Fruit fly (Drosophila melanogaster): Measurements from ENCODE around the gene Hgsnat.

Hgsnat gene

dm6 chrX:4958872-4959271, 40.3 kb downstream of the Hgsnat start (continued):
- TF ChIP-seq CG32006 (GFP tag; optimal IDR thresholded peaks at IDR 0.05) (peak; percentile 78), eg (GFP tag; IDR thresholded peaks at IDR 0.05) (peak; percentile 63), CG11902 (GFP tag; optimal IDR thresholded peaks at IDR 0.05) (no peak), CG31627 (GFP tag; optimal IDR thresholded peaks at IDR 0.05) (no peak), Met (GFP tag; optimal IDR thresholded peaks at IDR 0.05) (peak; percentile 3), achi (GFP tag; optimal IDR thresholded peaks at IDR 0.05) (peak; percentile 44), dac (GFP tag; optimal IDR thresholded peaks at IDR 0.05) (peak; percentile 42), CG3919 (GFP tag; optimal IDR thresholded peaks at IDR 0.05) (peak; percentile 24), Hr39 (GFP tag; optimal IDR thresholded peaks at IDR 0.05) (no peak), pdm3 (GFP tag; optimal IDR thresholded peaks at IDR 0.05) (peak; percentile 24), Sox14 (GFP tag; optimal IDR thresholded peaks at IDR 0.05) (peak; percentile 54)

dm6 chrX:4961028-4961427, 42.5 kb downstream of the Hgsnat start, which contains the start of gene CG15468:
TSS of gene CG15468 (minus strand) at chrX:4961128.
- TF ChIP-seq CG1621 (tag; optimal IDR thresholded peaks at IDR 0.05) = no peak
- peak; percentile 35 for TF ChIP-seq Eip78C (GFP tag)

- peak; percentile 24 for TF ChIP-seq Lpt (GFP tag; optimal IDR thresholded peaks at IDR 0.05)
- peak; percentile 37 for TF ChIP-seq CG3919 (GFP tag; optimal IDR thresholded peaks at IDR 0.05)
- no peak for TF ChIP-seq CG10669 (GFP tag; optimal IDR thresholded peaks at IDR 0.05)
- TF ChIP-seq Hr39 (GFP tag; optimal IDR thresholded peaks at IDR 0.05) = no peak
- no peak for TF ChIP-seq Gug (GFP tag; IDR thresholded peaks at IDR 0.05)
- peak; percentile 53; the same call in 1 of the 3 replicates for TF ChIP-seq eg (GFP tag; IDR thresholded peaks at IDR 0.05)
- TF ChIP-seq Sox102F (GFP tag; optimal IDR thresholded peaks at IDR 0.05) = no peak
- peak; percentile 46 for TF ChIP-seq Eip78C (GFP tag)
- peak; percentile 39 for TF ChIP-seq Hr4 (GFP tag; optimal IDR thresholded peaks at IDR 0.05)
- peak; percentile 9 for TF ChIP-seq CG4318 (GFP tag; optimal IDR thresholded peaks at IDR 0.05)
- no peak for TF ChIP-seq spab (GFP tag; optimal IDR thresholded peaks at IDR 0.05)
- peak; percentile 48; the same call in 2 of the 3 replicates for TF ChIP-seq CG8119 (GFP tag; IDR thresholded peaks at IDR 0.05)
- TF ChIP-seq fd59A (GFP tag; optimal IDR thresholded peaks at IDR 0.05) = no peak
- peak; percentile 7 for TF ChIP-seq dac (GFP tag; optimal IDR thresholded peaks at IDR 0.05)
- no peak for TF ChIP-seq CG11902 (GFP tag; optimal IDR thresholded peaks at IDR 0.05)
- peak; percentile 68 for TF ChIP-seq CG32006 (GFP tag; optimal IDR thresholded peaks at IDR 0.05)
- TF ChIP-seq Sox14 (GFP tag; optimal IDR thresholded peaks at IDR 0.05) = peak; percentile 15
- TF ChIP-seq CG6854 (GFP tag; optimal IDR thresholded peaks at IDR 0.05) = no peak
- peak; percentile 16 for TF ChIP-seq pdm3 (GFP tag; optimal IDR thresholded peaks at IDR 0.05)
- peak; percentile 14 for TF ChIP-seq acj6 (GFP tag; optimal IDR thresholded peaks at IDR 0.05)
- peak; percentile 31 for TF ChIP-seq OdsH (GFP tag; optimal IDR thresholded peaks at IDR 0.05)
- no peak for TF ChIP-seq CG6808 (GFP tag; optimal IDR thresholded peaks at IDR 0.05)
- no peak for TF ChIP-seq fd85E (GFP tag; optimal IDR thresholded peaks at IDR 0.05)
- TF ChIP-seq esn (GFP tag; optimal IDR thresholded peaks at IDR 0.05) = no peak
- 0 out of 2 replicates have a peak, but pooled peaks have one; percentile 44 for TF ChIP-seq CG15336 (GFP tag; IDR thresholded peaks at IDR 0.05)
- no peak for TF ChIP-seq CG9139 (GFP tag; optimal IDR thresholded peaks at IDR 0.05)
- TF ChIP-seq CG6163 (GFP tag; IDR thresholded peaks at IDR 0.05) = peak; percentile 63
- peak; percentile 1 for TF ChIP-seq CG10631 (GFP tag; optimal IDR thresholded peaks at IDR 0.05)
- TF ChIP-seq achi (GFP tag; optimal IDR thresholded peaks at IDR 0.05) = peak; percentile 41
Measured at dm6 chrX:4962964-4963363, 44.4 kb downstream of the Hgsnat start.

- TF ChIP-seq CG15336 (GFP tag; IDR thresholded peaks at IDR 0.05) (peak; percentile 83), CG11294 (GFP tag; IDR thresholded peaks at IDR 0.05) (peak; percentile 42), CG10631 (GFP tag; optimal IDR thresholded peaks at IDR 0.05) (peak; percentile 53), achi (GFP tag; optimal IDR thresholded peaks at IDR 0.05) (peak; percentile 41), CG8119 (GFP tag; IDR thresholded peaks at IDR 0.05) (peak; percentile 82), CG31627 (GFP tag; optimal IDR thresholded peaks at IDR 0.05) (no peak), cyc (GFP tag; optimal IDR thresholded peaks at IDR 0.05) (no peak), fd85E (GFP tag; optimal IDR thresholded peaks at IDR 0.05) (no peak), Eip78C (GFP tag) (peak; percentile 87), ss (GFP tag; optimal IDR thresholded peaks at IDR 0.05) (peak; percentile 17 to 30), CG34406 (GFP tag; optimal IDR thresholded peaks at IDR 0.05) (no peak), CG32006 (GFP tag; optimal IDR thresholded peaks at IDR 0.05) (peak; percentile 81), topi (GFP tag; optimal IDR thresholded peaks at IDR 0.05) (no peak), acj6 (GFP tag; optimal IDR thresholded peaks at IDR 0.05) (peak; percentile 11), pdm3 (GFP tag; optimal IDR thresholded peaks at IDR 0.05) (peak; percentile 29), eg (GFP tag; IDR thresholded peaks at IDR 0.05) (peak; percentile 81), dac (GFP tag; optimal IDR thresholded peaks at IDR 0.05) (peak; percentile 52), Gug (GFP tag; IDR thresholded peaks at IDR 0.05) (peak; percentile 68), svp (GFP tag) (peak; percentile 60), Lpt (GFP tag; optimal IDR thresholded peaks at IDR 0.05) (peak; percentile 21), CG8319 (GFP tag; optimal IDR thresholded peaks at IDR 0.05) (no peak), dsx (GFP tag; optimal IDR thresholded peaks at IDR 0.05; ENCODE audit: poor library complexity, severe bottlenecking) (peak; percentile 77), CG4318 (GFP tag; optimal IDR thresholded peaks at IDR 0.05) (peak; percentile 38), salr (GFP tag; optimal IDR thresholded peaks at IDR 0.05) (peak in 1 of 2 experiments; percentile 42), Hr4 (GFP tag; optimal IDR thresholded peaks at IDR 0.05) (peak; percentile 83), Sox14 (GFP tag; optimal IDR thresholded peaks at IDR 0.05) (peak; percentile 22), OdsH (GFP tag; optimal IDR thresholded peaks at IDR 0.05) (peak; percentile 31), CG6163 (GFP tag; IDR thresholded peaks at IDR 0.05) (peak; percentile 74), Met (GFP tag; optimal IDR thresholded peaks at IDR 0.05) (peak; percentile 29)
Measured at dm6 chrX:4965673-4966072, 47.1 kb downstream of the Hgsnat start.

Measured in whole organism, prepupa.